Fruit fly (Drosophila melanogaster) whole organism, embryonic: ENCODE measurements around the gene CG46412.
A peak's percentile ranks its signal among the peaks of the same experiment; 100 is the strongest.

ENCODE experiments used
- CG11723 ChIP-seq: fragments of 200-800 bp; sonication (Bioruptor generic); optimal IDR thresholded peaks from 2 replicates; lab custom pipeline; 2017; ENCODE audit warnings: missing biosample characterization, mild to moderate bottlenecking, missing genetic modification characterization
- CG12219 ChIP-seq: fragments of 200-800 bp; sonication (Bioruptor generic); optimal IDR thresholded peaks from 3 replicates; lab custom pipeline; 2018; ENCODE audit warnings: missing biosample characterization, mild to moderate bottlenecking, missing genetic modification characterization
- CG17361 ChIP-seq: fragments of 200-800 bp; sonication (Bioruptor generic); IDR thresholded peaks from 3 replicates; pipeline ENCODE4 v1.3.6; 2022; ENCODE audit warnings: missing biosample characterization, missing genetic modification characterization
- CG1832 ChIP-seq: fragments of 200-800 bp; sonication (Bioruptor generic); optimal IDR thresholded peaks from 2 replicates; lab custom pipeline; 2017; ENCODE audit warnings: missing biosample characterization, mild to moderate bottlenecking, missing genetic modification characterization, inconsistent platforms
- CG31365 ChIP-seq: fragments of 200-800 bp; sonication (Bioruptor generic); optimal IDR thresholded peaks from 2 replicates; lab custom pipeline; 2018; ENCODE audit warnings: missing biosample characterization, mild to moderate bottlenecking, missing genetic modification characterization
- CG34224 ChIP-seq: fragments of 200-800 bp; sonication (Bioruptor generic); IDR thresholded peaks from 3 replicates; pipeline ENCODE4 v1.3.6; 2022; ENCODE audit warnings: missing biosample characterization, missing genetic modification characterization; ENCODE audit not compliant: partially characterized antibody
- CG5953 ChIP-seq: fragments of 200-800 bp; sonication (Bioruptor generic); IDR thresholded peaks from 2 replicates; pipeline ENCODE4 v1.3.6; 2022; ENCODE audit warnings: missing biosample characterization, missing genetic modification characterization
- CG6254 ChIP-seq: fragments of 200-800 bp; sonication (Bioruptor generic); optimal IDR thresholded peaks from 3 replicates; lab custom pipeline; 2017; ENCODE audit warnings: mild to moderate bottlenecking, missing biosample characterization, missing genetic modification reagents, missing genetic modification characterization
- CG6854 ChIP-seq: fragments of 200-800 bp; sonication (Bioruptor generic); optimal IDR thresholded peaks from 3 replicates; lab custom pipeline; 2017; ENCODE audit warnings: missing biosample characterization, mild to moderate bottlenecking, missing genetic modification characterization
- CG7357 ChIP-seq: fragments of 200-800 bp; sonication (Bioruptor generic); IDR thresholded peaks from 3 replicates; pipeline ENCODE4 v1.3.6; 2022; ENCODE audit warnings: missing biosample characterization, missing genetic modification characterization
- CG7928 ChIP-seq: fragments of 200-800 bp; sonication (Bioruptor generic); optimal IDR thresholded peaks from 2 replicates; lab custom pipeline; 2017; ENCODE audit warnings: missing biosample characterization, mild to moderate bottlenecking, missing genetic modification characterization
- CG7987 ChIP-seq: fragments of 200-800 bp; sonication (Bioruptor generic); optimal IDR thresholded peaks from 2 replicates; lab custom pipeline; 2018; ENCODE audit warnings: missing biosample characterization, mild to moderate bottlenecking, missing genetic modification characterization, moderate library complexity
- CG9609 ChIP-seq: fragments of 200-800 bp; sonication (Bioruptor generic); optimal IDR thresholded peaks from 3 replicates; lab custom pipeline; 2016; ENCODE audit warnings: missing biosample characterization, missing genetic modification characterization
- CG9817 ChIP-seq: fragments of 200-800 bp; sonication (Bioruptor generic); optimal IDR thresholded peaks from 2 replicates; lab custom pipeline; 2018; ENCODE audit warnings: missing biosample characterization, mild to moderate bottlenecking, missing genetic modification characterization, moderate library complexity
- Doc3 ChIP-seq: fragments of 200-800 bp; sonication (Bioruptor generic); IDR thresholded peaks from 3 replicates; pipeline ENCODE4 v1.3.6; 2022; ENCODE audit warnings: missing biosample characterization, missing genetic modification characterization; ENCODE audit not compliant: partially characterized antibody
- Ets97D ChIP-seq: fragments of 200-800 bp; sonication (Bioruptor generic); optimal IDR thresholded peaks from 3 replicates; lab custom pipeline; 2016; ENCODE audit warnings: missing biosample characterization, missing genetic modification characterization
- Gsc ChIP-seq: fragments of 200-800 bp; sonication (Bioruptor generic); IDR thresholded peaks from 2 replicates; pipeline ENCODE4 v1.3.6; 2022; ENCODE audit warnings: missing biosample characterization, missing genetic modification characterization
- Hr39 ChIP-seq: fragments of >200 bp; optimal IDR thresholded peaks from 2 replicates; lab custom pipeline; 2017
- Hsf ChIP-seq: fragments of 200-800 bp; sonication (Bioruptor generic); optimal IDR thresholded peaks from 3 replicates; lab custom pipeline; 2016; ENCODE audit warnings: missing biosample characterization, missing genetic modification characterization
- Meics ChIP-seq: fragments of 200-800 bp; sonication (Bioruptor generic); optimal IDR thresholded peaks from 2 replicates; lab custom pipeline; 2017; ENCODE audit warnings: missing biosample characterization, mild to moderate bottlenecking, missing genetic modification characterization
- Myb ChIP-seq: fragments of 200-800 bp; sonication (Bioruptor generic); optimal IDR thresholded peaks from 2 replicates; lab custom pipeline; 2016; ENCODE audit warnings: missing biosample characterization, missing genetic modification characterization
- NC2β ChIP-seq: fragments of 200-800 bp; sonication (Bioruptor generic); optimal IDR thresholded peaks from 2 replicates; lab custom pipeline; 2016; ENCODE audit warnings: missing biosample characterization, missing genetic modification characterization
- NK7.1 ChIP-seq: fragments of 200-800 bp; sonication (Bioruptor generic); optimal IDR thresholded peaks from 3 replicates; lab custom pipeline; 2016; ENCODE audit warnings: missing biosample characterization, missing genetic modification characterization
- Neu2 ChIP-seq: fragments of 200-800 bp; sonication (Bioruptor generic); optimal IDR thresholded peaks from 3 replicates; lab custom pipeline; 2016; ENCODE audit warnings: missing biosample characterization, missing genetic modification characterization, borderline replicate concordance
- Opbp ChIP-seq: fragments of 200-800 bp; sonication (Bioruptor generic); IDR thresholded peaks from 3 replicates; pipeline ENCODE4 v1.3.6; 2022; ENCODE audit warnings: missing biosample characterization, missing genetic modification characterization; ENCODE audit not compliant: partially characterized antibody
- Ptx1 ChIP-seq: fragments of 200-800 bp; sonication (Bioruptor generic); IDR thresholded peaks from 2 replicates; pipeline ENCODE4 v1.3.6; 2022; ENCODE audit warnings: missing biosample characterization, missing genetic modification characterization
- Scr ChIP-seq: fragments of 200-800 bp; sonication (Bioruptor generic); IDR thresholded peaks from 2 replicates; pipeline ENCODE4 v1.3.6; 2022; ENCODE audit warnings: missing biosample characterization, missing genetic modification characterization; ENCODE audit not compliant: partially characterized antibody
- Sry-β ChIP-seq: fragments of 200-800 bp; sonication (Bioruptor generic); optimal IDR thresholded peaks from 2 replicates; lab custom pipeline; 2018; ENCODE audit warnings: missing biosample characterization, mild to moderate bottlenecking, missing genetic modification characterization, moderate library complexity
- Trl ChIP-seq, 3 experiments: fragments of >200 bp in 2 of 3; fragments of 200-800 bp in 1 of 3; sonication (Bioruptor generic) in 1 of 3; optimal IDR thresholded peaks; 2 replicates in 1 of 3; 3 replicates in 2 of 3; lab custom pipeline; 2016 to 2017; ENCODE audit warnings: missing biosample characterization in 1 of 3, missing genetic modification characterization in 1 of 3
- Usf ChIP-seq: fragments of 200-800 bp; sonication (Bioruptor generic); optimal IDR thresholded peaks from 2 replicates; lab custom pipeline; 2017; ENCODE audit warnings: missing genotype, missing biosample characterization, missing genetic modification characterization
- YL-1 ChIP-seq: fragments of 200-800 bp; sonication (Bioruptor generic); optimal IDR thresholded peaks from 3 replicates; lab custom pipeline; 2017; ENCODE audit warnings: missing biosample characterization, mild to moderate bottlenecking, missing genetic modification characterization
- bab2 ChIP-seq: fragments of 200-800 bp; sonication (Bioruptor generic); optimal IDR thresholded peaks from 2 replicates; lab custom pipeline; 2016; ENCODE audit warnings: missing biosample characterization, missing genetic modification characterization
- dmrt11E ChIP-seq: fragments of 200-800 bp; sonication (Bioruptor generic); optimal IDR thresholded peaks from 3 replicates; lab custom pipeline; 2018; ENCODE audit warnings: missing biosample characterization, mild to moderate bottlenecking, missing genetic modification characterization, moderate library complexity
- fd96Cb ChIP-seq: fragments of 200-800 bp; sonication (Bioruptor generic); optimal IDR thresholded peaks from 2 replicates; lab custom pipeline; 2018; ENCODE audit warnings: missing biosample characterization, mild to moderate bottlenecking, missing genetic modification characterization, moderate library complexity
- fru ChIP-seq: fragments of >200 bp; optimal IDR thresholded peaks from 2 replicates; lab custom pipeline; 2017
- gcm ChIP-seq: fragments of 200-800 bp; sonication (Bioruptor generic); optimal IDR thresholded peaks from 2 replicates; lab custom pipeline; 2019; ENCODE audit warnings: missing biosample characterization, mild to moderate bottlenecking, missing genetic modification characterization, moderate library complexity
- lilli ChIP-seq: fragments of 200-800 bp; sonication (Bioruptor generic); optimal IDR thresholded peaks from 3 replicates; lab custom pipeline; 2016; ENCODE audit warnings: missing biosample characterization, missing genetic modification characterization
- mam ChIP-seq: fragments of 200-800 bp; sonication (Bioruptor generic); optimal IDR thresholded peaks from 3 replicates; lab custom pipeline; 2016; ENCODE audit warnings: missing biosample characterization, missing genetic modification characterization
- nerfin-2 ChIP-seq: fragments of 200-800 bp; sonication (Bioruptor generic); IDR thresholded peaks from 2 replicates; pipeline ENCODE4 v1.3.6; 2022; ENCODE audit warnings: missing biosample characterization, missing genetic modification characterization; ENCODE audit not compliant: partially characterized antibody
- phol ChIP-seq: fragments of 200-800 bp; sonication (Bioruptor generic); optimal IDR thresholded peaks from 3 replicates; lab custom pipeline; 2018; ENCODE audit warnings: missing biosample characterization, mild to moderate bottlenecking, missing genetic modification characterization, moderate library complexity
- prd ChIP-seq, 3 experiments: fragments of >200 bp in 2 of 3; fragments of 200-800 bp in 1 of 3; sonication (Bioruptor generic) in 1 of 3; optimal IDR thresholded peaks in 2 of 3; IDR thresholded peaks in 1 of 3; 2 replicates in 2 of 3; 3 replicates in 1 of 3; pipeline versions ENCODE4 v1.3.6 to Lab custom; 2017 to 2022; ENCODE audit warnings: missing biosample characterization in 1 of 3, missing genetic modification characterization in 1 of 3
- ranshi ChIP-seq: fragments of 200-800 bp; sonication (Bioruptor generic); IDR thresholded peaks from 2 replicates; pipeline ENCODE4 v1.3.6; 2022; ENCODE audit warnings: missing biosample characterization, missing genetic modification characterization
- row ChIP-seq: fragments of 200-800 bp; sonication (Bioruptor generic); IDR thresholded peaks from 3 replicates; pipeline ENCODE4 v1.3.6; 2022; ENCODE audit warnings: missing biosample characterization, missing genetic modification characterization
- salm ChIP-seq: fragments of 200-800 bp; sonication (Bioruptor generic); optimal IDR thresholded peaks from 2 replicates; lab custom pipeline; 2018; ENCODE audit warnings: missing biosample characterization, mild to moderate bottlenecking, missing genetic modification characterization
- slou ChIP-seq: fragments of 200-800 bp; sonication (Bioruptor generic); optimal IDR thresholded peaks from 3 replicates; lab custom pipeline; 2016; ENCODE audit warnings: missing biosample characterization, missing genetic modification characterization
- ttk ChIP-seq: fragments of 200-800 bp; sonication (Bioruptor generic); IDR thresholded peaks from 2 replicates; pipeline ENCODE4 v2.1.2; 2022; ENCODE audit warnings: missing biosample characterization, missing genetic modification characterization
- vnd ChIP-seq: fragments of 200-800 bp; sonication (Bioruptor generic); IDR thresholded peaks from 3 replicates; pipeline ENCODE4 v1.3.6; 2022; ENCODE audit warnings: missing biosample characterization, missing genetic modification characterization; ENCODE audit not compliant: partially characterized antibody
- zfh2 ChIP-seq: fragments of 200-800 bp; sonication (Bioruptor generic); optimal IDR thresholded peaks from 2 replicates; lab custom pipeline; 2016; ENCODE audit warnings: missing biosample characterization, missing genetic modification characterization

CG46412 gene

dm6 chr3L:11561946-11562760 is 1.7 kb downstream of the CG46412 start, which contains the start of the genes CG7394 and Mob2 (continued):
- TF ChIP-seq slou (peak; percentile 88), CG17361 (GFP tag; lab: Robert Waterston, UW) (peak; percentile 82), Myb (peak; percentile 59), NC2β (peak; percentile 84), NK7.1 (GFP tag; lab: Kevin White, UChicago) (peak; percentile 39), prd (optimal IDR thresholded peaks at IDR 0.05; lab: Kevin White, UChicago) (no peak), prd (GFP tag; IDR thresholded peaks at IDR 0.05; lab: Robert Waterston, UW) (peak; percentile 92), fru (lab: Kevin White, UChicago) (no peak), mam (GFP tag; lab: Kevin White, UChicago) (peak; percentile 89), gcm (peak; percentile 74), Trl (optimal IDR thresholded peaks at IDR 0.05; lab: Kevin White, UChicago) (peak in 1 of 2 experiments; percentile 55), Trl (GFP tag; optimal IDR thresholded peaks at IDR 0.05; lab: Kevin White, UChicago) (peak; percentile 82), CG7357 (GFP tag; lab: Robert Waterston, UW) (peak; percentile 80), CG9609 (GFP tag; lab: Kevin White, UChicago) (peak; percentile 75), row (GFP tag; lab: Robert Waterston, UW) (peak; percentile 96), ranshi (GFP tag; lab: Robert Waterston, UW) (peak; percentile 94), CG9817 (peak; percentile 84), Hsf (GFP tag; lab: Kevin White, UChicago) (peak; percentile 93), CG34224 (GFP tag; lab: Robert Waterston, UW) (peak; percentile 87), YL-1 (peak; percentile 64), salm (tag; lab: Kevin White, UChicago) (peak; percentile 54), CG11723 (GFP tag; lab: Kevin White, UChicago) (peak; percentile 67), CG7928 (GFP tag; lab: Kevin White, UChicago) (peak; percentile 94), CG31365 (peak; percentile 57), CG12219 (GFP tag; lab: Kevin White, UChicago) (peak; percentile 77), Gsc (GFP tag; lab: Robert Waterston, UW) (no peak; the same call in 1 of the 2 replicates), CG7987 (peak; percentile 75), phol (peak; percentile 90), Ptx1 (GFP tag; lab: Robert Waterston, UW) (peak; percentile 91), CG5953 (peak; percentile 82), Usf (peak; percentile 48), lilli (GFP tag; lab: Kevin White, UChicago) (peak; percentile 95), Doc3 (peak; percentile 93), Hr39 (lab: Kevin White, UChicago) (peak; percentile 94), Meics (GFP tag; lab: Kevin White, UChicago) (peak; percentile 90), bab2 (GFP tag; lab: Kevin White, UChicago) (peak; percentile 88), nerfin-2 (GFP tag; lab: Robert Waterston, UW) (peak; percentile 90), vnd (peak; percentile 86), Sry-β (GFP tag; lab: Kevin White, UChicago) (peak; percentile 50), dmrt11E (tag; lab: Kevin White, UChicago) (peak; percentile 83), Opbp (GFP tag; lab: Robert Waterston, UW) (peak; percentile 81), ttk (peak; percentile 88), CG6254 (peak; percentile 62), Ets97D (GFP tag; lab: Kevin White, UChicago) (peak; percentile 86), Scr (peak; percentile 86), fd96Cb (peak; percentile 87), Neu2 (GFP tag; lab: Kevin White, UChicago) (peak; percentile 60), CG6854 (GFP tag; lab: Kevin White, UChicago) (no peak), zfh2 (peak; percentile 80), CG1832 (no peak)
